Fruit fly (Drosophila melanogaster): ENCODE data around the gene QIL1.

QIL1 gene

DNA sequence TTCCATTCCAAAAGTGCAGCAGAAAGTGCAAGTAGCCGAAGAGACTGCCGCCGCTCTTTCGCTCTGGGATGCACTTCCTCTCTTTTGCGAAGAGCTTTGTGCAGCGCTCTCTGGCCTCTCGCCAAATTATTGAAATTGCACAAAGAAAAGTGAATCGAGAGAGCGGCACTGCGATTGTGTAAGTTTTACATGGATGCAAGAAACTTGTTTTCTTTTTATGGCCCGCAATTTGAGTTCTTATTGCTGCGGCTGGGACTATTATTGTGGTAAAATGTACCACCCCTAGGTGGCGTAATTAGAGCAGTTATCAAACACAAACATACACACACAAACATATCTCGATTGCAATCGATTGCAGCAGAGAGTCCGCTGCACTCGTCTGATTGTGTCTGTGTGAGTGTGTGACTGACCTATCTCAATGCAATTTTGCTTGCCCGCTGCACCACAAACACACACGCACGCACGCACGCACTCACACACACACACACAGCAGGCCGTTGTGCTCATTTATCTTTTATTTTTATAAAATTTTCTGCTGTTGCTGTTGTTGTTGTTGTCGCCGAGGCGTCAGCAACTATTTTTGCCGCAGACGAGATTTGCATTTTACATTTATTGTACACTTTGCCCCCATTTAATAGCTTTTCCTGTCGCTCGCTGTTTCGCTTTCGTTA is 34.7 kb downstream of the QIL1 start:
- no peak for TF ChIP-seq HLH106 (tag; optimal IDR thresholded peaks at IDR 0.05)
- no peak for TF ChIP-seq tai (GFP tag; optimal IDR thresholded peaks at IDR 0.05)
- peak; percentile 58 for TF ChIP-seq Dif (GFP tag; optimal IDR thresholded peaks at IDR 0.05; ENCODE audit: partially characterized antibody)
- no peak for TF ChIP-seq Dfd (GFP tag; optimal IDR thresholded peaks at IDR 0.05)
- TF ChIP-seq Hr83 (GFP tag; optimal IDR thresholded peaks at IDR 0.05; ENCODE audit: poor library complexity, severe bottlenecking), result no peak
- TF ChIP-seq CG9705 (GFP tag; optimal IDR thresholded peaks at IDR 0.05), result no peak

DNA sequence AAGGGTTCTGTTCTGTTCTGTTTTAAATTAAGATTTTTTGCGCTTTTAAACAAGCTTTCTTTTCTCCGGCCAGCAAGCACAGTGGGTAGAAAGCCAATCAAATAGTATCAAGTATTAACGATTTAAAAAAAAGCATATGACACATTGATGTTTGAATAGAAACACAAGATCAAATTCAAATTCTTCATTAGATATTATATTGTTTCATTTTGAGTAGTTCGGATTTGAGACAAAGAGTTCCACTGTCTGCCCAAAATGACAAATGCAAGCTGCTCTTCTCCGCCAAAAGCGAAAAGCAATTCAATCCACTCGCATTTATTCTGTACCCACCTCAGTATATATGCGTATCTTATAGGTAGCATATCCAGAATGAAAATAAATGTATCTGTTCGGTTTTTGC is 36.5 kb downstream of the QIL1 start:
- TF ChIP-seq Rel (GFP tag; optimal IDR thresholded peaks at IDR 0.05), result peak; percentile 62
- no peak for TF ChIP-seq Rel (tag; optimal IDR thresholded peaks at IDR 0.05)
- TF ChIP-seq dsf (GFP tag; optimal IDR thresholded peaks at IDR 0.05; ENCODE audit: borderline replicate concordance), result no peak
- TF ChIP-seq woc (GFP tag; optimal IDR thresholded peaks at IDR 0.05), result peak; percentile 81
- TF ChIP-seq Myc (optimal IDR thresholded peaks at IDR 0.05), result no peak
- peak; percentile 85 for TF ChIP-seq fru (GFP tag; optimal IDR thresholded peaks at IDR 0.05)
- peak; percentile 85 for TF ChIP-seq h (GFP tag; optimal IDR thresholded peaks at IDR 0.05)
- no peak for TF ChIP-seq CrebA (GFP tag; optimal IDR thresholded peaks at IDR 0.05; ENCODE audit: borderline replicate concordance)
- peak; percentile 20 to 82 for TF ChIP-seq foxo (GFP tag; optimal IDR thresholded peaks at IDR 0.05)
- TF ChIP-seq sv (GFP tag; optimal IDR thresholded peaks at IDR 0.05), result no peak
- no peak for TF ChIP-seq usp (GFP tag; optimal IDR thresholded peaks at IDR 0.05)
- peak; percentile 81 for TF ChIP-seq rgr (GFP tag; optimal IDR thresholded peaks at IDR 0.05)
- TF ChIP-seq dl (GFP tag; optimal IDR thresholded peaks at IDR 0.05; ENCODE audit: insufficient read depth in 1 of 2, partially characterized antibody in 2 of 2), result no peak
- TF ChIP-seq Hnf4 (GFP tag; optimal IDR thresholded peaks at IDR 0.05), result peak; percentile 62
- TF ChIP-seq Vsx2 (GFP tag; optimal IDR thresholded peaks at IDR 0.05; ENCODE audit: partially characterized antibody), result no peak
- peak; percentile 82 for TF ChIP-seq br (GFP tag; optimal IDR thresholded peaks at IDR 0.05)
- no peak for TF ChIP-seq Mio (GFP tag; optimal IDR thresholded peaks at IDR 0.05)
- TF ChIP-seq CG9705 (GFP tag; optimal IDR thresholded peaks at IDR 0.05), result no peak
- no peak for TF ChIP-seq Abd-B (GFP tag; optimal IDR thresholded peaks at IDR 0.05)
- TF ChIP-seq N (GFP tag; optimal IDR thresholded peaks at IDR 0.05), result no peak
- no peak for TF ChIP-seq lola (GFP tag; optimal IDR thresholded peaks at IDR 0.05)
- TF ChIP-seq Dfd (GFP tag; optimal IDR thresholded peaks at IDR 0.05), result no peak
- no peak for TF ChIP-seq Dif (GFP tag; optimal IDR thresholded peaks at IDR 0.05; ENCODE audit: partially characterized antibody)
- peak; percentile 78 for TF ChIP-seq OdsH (GFP tag; optimal IDR thresholded peaks at IDR 0.05)
- TF ChIP-seq pan (optimal IDR thresholded peaks at IDR 0.05), result no peak
- TF ChIP-seq ey (GFP tag; optimal IDR thresholded peaks at IDR 0.05), result peak; percentile 79
- TF ChIP-seq psq (GFP tag; optimal IDR thresholded peaks at IDR 0.05), result peak; percentile 70
- TF ChIP-seq jim (GFP tag; optimal IDR thresholded peaks at IDR 0.05), result no peak
- TF ChIP-seq sage (GFP tag; optimal IDR thresholded peaks at IDR 0.05), result peak; percentile 49
- peak; percentile 65 for TF ChIP-seq CG32264 (GFP tag; optimal IDR thresholded peaks at IDR 0.05)
- TF ChIP-seq Hr83 (GFP tag; optimal IDR thresholded peaks at IDR 0.05; ENCODE audit: poor library complexity, severe bottlenecking), result peak; percentile 33
- TF ChIP-seq tai (GFP tag; optimal IDR thresholded peaks at IDR 0.05), result peak; percentile 51
- no peak for TF ChIP-seq GATAd (GFP tag; optimal IDR thresholded peaks at IDR 0.05)
- TF ChIP-seq brk (GFP tag; optimal IDR thresholded peaks at IDR 0.05), result no peak
- TF ChIP-seq HLH106 (tag; optimal IDR thresholded peaks at IDR 0.05), result peak; percentile 78
- TF ChIP-seq Hr78 (GFP tag; optimal IDR thresholded peaks at IDR 0.05), result no peak
- TF ChIP-seq Sp1 (GFP tag; optimal IDR thresholded peaks at IDR 0.05), result peak; percentile 74
- TF ChIP-seq dmrt93B (GFP tag; optimal IDR thresholded peaks at IDR 0.05), result peak; percentile 26
- peak; percentile 43 for TF ChIP-seq Jra (GFP tag; optimal IDR thresholded peaks at IDR 0.05)

DNA sequence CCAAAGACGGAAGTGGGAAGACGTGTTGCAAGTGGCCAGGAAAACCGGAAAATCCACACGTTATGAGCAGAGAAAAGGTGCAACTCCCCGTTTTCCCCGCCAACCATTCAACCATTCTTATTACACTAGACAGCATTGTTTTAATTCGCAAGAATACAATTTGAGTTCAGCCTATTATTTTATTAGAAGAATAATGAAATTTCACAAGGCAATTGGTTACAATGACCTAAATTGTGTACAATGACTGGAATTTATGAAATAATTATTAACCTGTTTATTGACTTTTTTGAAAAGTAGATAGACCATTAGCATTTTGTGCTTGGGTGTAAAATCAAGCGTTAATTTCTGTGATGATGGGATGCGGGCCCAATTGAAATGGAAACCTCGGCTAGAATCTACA is 38.8 kb downstream of the QIL1 start:
- TF ChIP-seq foxo (GFP tag; optimal IDR thresholded peaks at IDR 0.05) (no peak), psq (GFP tag; optimal IDR thresholded peaks at IDR 0.05) (no peak), CrebA (GFP tag; optimal IDR thresholded peaks at IDR 0.05; ENCODE audit: borderline replicate concordance) (no peak), Vsx2 (GFP tag; optimal IDR thresholded peaks at IDR 0.05; ENCODE audit: partially characterized antibody) (no peak)

All from whole organism, wandering third instar larva.